Worm (Caenorhabditis elegans) whole organism, L3 larva: Measurements from ENCODE around the gene Y102A5C.2.

Experiments used
- R02D3.7 ChIP-seq: fragments of 150-350 bp; optimal IDR thresholded peaks from 2 replicates; lab custom pipeline; 2014; ENCODE audit warnings: missing biosample characterization, missing genetic modification characterization
- ZK546.5 ChIP-seq: sonication (generic microtip); optimal IDR thresholded peaks from 2 replicates; lab custom pipeline; 2017; ENCODE audit warnings: missing biosample characterization, missing genetic modification characterization
- aly-2 ChIP-seq: fragments of 150-350 bp; optimal IDR thresholded peaks from 2 replicates; lab custom pipeline; 2014; ENCODE audit warnings: missing biosample characterization, missing genetic modification characterization
- ama-1 ChIP-seq: fragments of 150-350 bp; optimal IDR thresholded peaks from 2 replicates; lab custom pipeline; 2018
- ceh-16 ChIP-seq: sonication (generic microtip); optimal IDR thresholded peaks from 2 replicates; lab custom pipeline; 2017; ENCODE audit warnings: missing biosample characterization, missing genetic modification characterization
- ceh-28 ChIP-seq: fragments of 150-350 bp; optimal IDR thresholded peaks from 2 replicates; lab custom pipeline; 2014; ENCODE audit warnings: missing biosample characterization, missing genetic modification reagents, missing genetic modification characterization
- ceh-82 ChIP-seq: fragments of 150-350 bp; optimal IDR thresholded peaks from 2 replicates; lab custom pipeline; 2014; ENCODE audit warnings: missing biosample characterization, missing genetic modification characterization
- daf-12 ChIP-seq: fragments of 150-350 bp; optimal IDR thresholded peaks from 2 replicates; lab custom pipeline; 2014; ENCODE audit warnings: missing biosample characterization, missing genetic modification reagents, missing genetic modification characterization
- egl-5 ChIP-seq: fragments of 150-350 bp; optimal IDR thresholded peaks from 2 replicates; lab custom pipeline; 2017; ENCODE audit warnings: missing biosample characterization, missing genetic modification reagents, missing genetic modification characterization, inconsistent platforms
- elt-2 ChIP-seq: sonication (generic microtip); optimal IDR thresholded peaks from 2 replicates; lab custom pipeline; 2016; ENCODE audit warnings: missing genetic modification reagents, mild to moderate bottlenecking, missing genetic modification characterization, missing compliant biosample characterization
- elt-3 ChIP-seq, 3 experiments: fragments of 150-350 bp in 1 of 3; sonication (generic microtip) in 2 of 3; optimal IDR thresholded peaks; 2 replicates in 2 of 3; 4 replicates in 1 of 3; lab custom pipeline; 2014 to 2017; ENCODE audit warnings: missing biosample characterization in 3 of 3, missing genetic modification characterization in 3 of 3
- fkh-10 ChIP-seq: sonication (generic microtip); optimal IDR thresholded peaks from 2 replicates; lab custom pipeline; 2017; ENCODE audit warnings: missing biosample characterization, missing genetic modification reagents, missing genetic modification characterization
- fkh-2 ChIP-seq: fragments of 150-350 bp; optimal IDR thresholded peaks from 2 replicates; lab custom pipeline; 2014; ENCODE audit warnings: missing biosample characterization, missing genetic modification reagents, missing genetic modification characterization
- fos-1 ChIP-seq: fragments of 150-350 bp; optimal IDR thresholded peaks from 2 replicates; lab custom pipeline; 2014; ENCODE audit warnings: missing biosample characterization, missing genetic modification characterization
- hmg-11 ChIP-seq: sonication (generic microtip); optimal IDR thresholded peaks from 2 replicates; lab custom pipeline; 2016; ENCODE audit warnings: missing genetic modification characterization, missing compliant biosample characterization
- lsy-12 ChIP-seq: sonication (generic microtip); optimal IDR thresholded peaks from 2 replicates; lab custom pipeline; 2016; ENCODE audit warnings: mild to moderate bottlenecking, missing genetic modification characterization, missing compliant biosample characterization
- mdl-1 ChIP-seq: fragments of 150-350 bp; optimal IDR thresholded peaks from 2 replicates; lab custom pipeline; 2014; ENCODE audit warnings: missing biosample characterization, missing genetic modification characterization
- nfya-1 ChIP-seq: sonication (generic microtip); optimal IDR thresholded peaks from 2 replicates; lab custom pipeline; 2017; ENCODE audit warnings: missing genetic modification characterization, mild to moderate bottlenecking, missing compliant biosample characterization, antibody characterized with exemption, moderate library complexity; ENCODE audit not compliant: insufficient read depth
- nhr-12 ChIP-seq: fragments of 150-350 bp; optimal IDR thresholded peaks from 2 replicates; lab custom pipeline; 2014; ENCODE audit warnings: missing biosample characterization, missing genetic modification characterization
- nhr-23 ChIP-seq: fragments of 150-350 bp; optimal IDR thresholded peaks from 2 replicates; lab custom pipeline; 2014; ENCODE audit warnings: missing biosample characterization, missing genetic modification reagents, missing genetic modification characterization
- nhr-237 ChIP-seq: fragments of 150-350 bp; optimal IDR thresholded peaks from 2 replicates; lab custom pipeline; 2014; ENCODE audit warnings: missing biosample characterization, missing genetic modification characterization
- nhr-25 ChIP-seq: sonication (generic microtip); optimal IDR thresholded peaks from 2 replicates; lab custom pipeline; 2017; ENCODE audit warnings: missing biosample characterization, missing genetic modification characterization
- nhr-67 ChIP-seq: fragments of 150-350 bp; optimal IDR thresholded peaks from 2 replicates; lab custom pipeline; 2014; ENCODE audit warnings: missing biosample characterization, missing genetic modification characterization
- nhr-76 ChIP-seq: fragments of 150-350 bp; sonication (generic microtip); optimal IDR thresholded peaks from 5 replicates; lab custom pipeline; 2014; ENCODE audit warnings: missing biosample characterization, missing genetic modification characterization
- nhr-77 ChIP-seq: fragments of 150-350 bp; optimal IDR thresholded peaks from 2 replicates; lab custom pipeline; 2014; ENCODE audit warnings: missing biosample characterization, missing genetic modification characterization
- pha-4 ChIP-seq: fragments of 150-350 bp; optimal IDR thresholded peaks from 2 replicates; lab custom pipeline; 2014; ENCODE audit warnings: missing biosample characterization, missing genetic modification reagents, missing genetic modification characterization
- tbx-2 ChIP-seq: sonication (generic microtip); optimal IDR thresholded peaks from 2 replicates; lab custom pipeline; 2016; ENCODE audit warnings: mild to moderate bottlenecking, missing genetic modification characterization, missing compliant biosample characterization
- ztf-4 ChIP-seq: fragments of 150-350 bp; optimal IDR thresholded peaks from 2 replicates; lab custom pipeline; 2014; ENCODE audit warnings: missing biosample characterization, missing genetic modification characterization

The Y102A5C.2 gene

DNA sequence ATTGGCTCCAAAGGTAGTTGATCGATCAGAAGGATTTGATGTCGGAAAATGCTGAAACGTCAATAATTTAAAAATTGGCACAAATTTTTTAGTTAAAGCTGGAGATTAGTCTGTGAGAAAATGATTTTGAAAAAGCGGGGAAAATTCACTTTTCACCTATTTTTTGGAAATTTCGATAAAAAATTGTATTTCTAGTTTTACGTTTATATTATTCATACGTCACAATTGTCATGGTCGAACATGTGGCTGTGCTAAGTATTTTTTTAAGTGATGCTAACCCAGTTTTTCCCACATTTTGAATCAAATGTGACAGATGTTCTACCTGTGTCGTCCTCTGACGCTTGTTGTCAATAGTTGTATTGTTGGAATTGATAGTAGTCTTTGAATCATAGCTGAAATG, 39.0 kb upstream of the Y102A5C.2 start:
- TF ChIP-seq fkh-10 (no peak), aly-2 (tag; lab: Kevin White, UChicago) (no peak), nhr-23 (tag; lab: Kevin White, UChicago) (no peak), nhr-77 (tag; lab: Kevin White, UChicago) (no peak), egl-5 (tag; lab: Kevin White, UChicago) (no peak), pha-4 (tag; lab: Kevin White, UChicago) (no peak), nfya-1 (tag; lab: Kevin White, UChicago) (no peak), daf-12 (tag; lab: Kevin White, UChicago) (no peak), ceh-28 (tag; lab: Kevin White, UChicago) (no peak), nhr-237 (tag; lab: Kevin White, UChicago) (no peak), ceh-82 (tag; lab: Kevin White, UChicago) (no peak)

DNA sequence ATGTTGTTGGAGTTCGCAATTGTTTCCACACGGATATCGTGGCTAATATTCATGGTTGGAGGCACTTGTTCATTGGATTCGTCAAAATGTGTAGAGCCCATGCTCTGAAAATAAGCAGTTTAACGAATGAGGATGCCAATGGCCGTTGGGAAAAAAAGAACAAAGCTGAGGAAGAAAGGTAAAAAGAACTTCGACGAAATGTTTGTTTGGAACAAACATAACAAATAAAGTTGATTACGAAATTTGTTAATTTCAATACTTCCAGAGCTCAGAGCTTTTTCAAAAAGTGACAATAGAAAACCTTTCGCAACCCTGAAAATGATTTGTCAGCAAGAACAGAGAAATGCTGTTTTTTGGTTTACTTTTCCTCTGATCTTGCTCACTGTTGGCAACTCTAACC, 38.5 kb upstream of the Y102A5C.2 start, which contains the start of gene F09C6.3:
Gene F09C6.3 (minus strand): TSS at position 101 of the 400 bp plus-strand sequence.
- TF ChIP-seq elt-3 (tag; optimal IDR thresholded peaks at IDR 0.05; lab: Kevin White, UChicago) (no peak), nhr-12 (tag; lab: Kevin White, UChicago) (no peak), lsy-12 (tag; lab: Kevin White, UChicago) (no peak), fkh-2 (tag; lab: Kevin White, UChicago) (no peak)

ce11 chrV:16880679-16881078, 37.9 kb upstream of the Y102A5C.2 start, which contains the start of gene F09C6.14:
F09C6.14 (plus strand) TSS chrV:16880979.
- TF ChIP-seq ceh-16 (no peak), fkh-10 (no peak), mdl-1 (tag; lab: Kevin White, UChicago) (no peak)

- TF ChIP-seq pha-4 (tag; lab: Kevin White, UChicago) (peak; percentile 95), R02D3.7 (tag; lab: Kevin White, UChicago) (no peak)
Measured at ce11 chrV:16882260-16882918, 36.1 kb upstream of the Y102A5C.2 start, which contains the start of the genes F09C6.11 and F09C6.12. F09C6.11 (minus strand) TSS chrV:16882310. F09C6.12 (plus strand) TSS chrV:16882868.

DNA sequence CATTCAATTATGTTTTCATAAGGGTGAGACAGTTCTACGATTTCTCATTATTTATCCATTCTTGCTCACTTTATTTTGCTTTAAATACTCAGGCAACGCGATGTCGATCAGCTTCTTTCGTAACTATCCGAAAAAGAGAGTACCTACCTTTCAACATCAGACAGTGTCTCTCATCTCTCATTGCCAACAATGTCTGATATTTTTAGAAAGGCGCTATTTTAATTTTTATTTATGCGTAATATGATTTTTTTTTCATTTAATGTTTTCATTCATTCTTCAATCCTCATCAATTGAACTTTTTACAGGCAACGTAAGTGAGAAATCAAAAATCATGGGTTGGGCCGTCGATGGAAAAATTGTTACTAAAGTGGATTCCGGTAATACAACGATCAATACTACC, 33.8 kb upstream of the Y102A5C.2 start, which contains the start of gene F09C6.13:
Gene F09C6.13 (plus strand): TSS at position 301 of the 400 bp plus-strand sequence.
- TF ChIP-seq nhr-67 (tag; lab: Kevin White, UChicago), result no peak
- no peak for TF ChIP-seq nhr-25 (tag; lab: Kevin White, UChicago)
- TF ChIP-seq fos-1 (tag; lab: Kevin White, UChicago), result no peak
- no peak for TF ChIP-seq ztf-4 (tag; lab: Kevin White, UChicago)
- TF ChIP-seq mdl-1 (tag; lab: Kevin White, UChicago), result no peak
- TF ChIP-seq hmg-11, result no peak
- TF ChIP-seq ceh-28 (tag; lab: Kevin White, UChicago), result no peak
- TF ChIP-seq ZK546.5 (tag; lab: Kevin White, UChicago), result no peak
- no peak for TF ChIP-seq fkh-2 (tag; lab: Kevin White, UChicago)

DNA sequence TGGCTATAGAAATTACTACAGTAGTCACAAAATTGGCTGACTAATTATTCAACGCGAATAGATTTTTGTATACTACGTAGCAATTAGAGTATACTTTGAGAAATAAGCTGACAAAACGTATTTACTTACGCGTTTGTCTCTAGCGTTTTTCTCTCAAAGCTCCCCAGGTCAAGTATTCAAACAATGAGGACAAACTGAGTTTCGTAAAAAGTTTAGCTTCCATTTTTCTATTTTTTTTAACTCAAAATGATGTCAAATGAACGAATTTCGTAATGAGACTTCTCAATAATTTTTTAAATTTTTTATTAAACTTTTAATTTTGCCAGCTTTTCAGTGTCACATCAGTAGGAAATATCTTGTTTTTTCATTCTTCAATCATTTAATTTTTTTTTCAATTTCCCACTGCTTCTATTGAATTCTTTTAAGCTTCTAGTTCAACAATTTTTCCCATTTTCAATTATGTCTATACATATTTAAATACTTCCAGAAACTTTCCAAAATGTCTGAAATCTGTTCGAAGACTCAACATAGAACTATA, 29.7 kb upstream of the Y102A5C.2 start, which contains the start of the genes ifas-2 and fbxa-44:
Gene ifas-2 (minus strand): TSS at position 101 of the 538 bp plus-strand sequence.
Gene fbxa-44 (plus strand): TSS at position 488 of the 538 bp plus-strand sequence.
- no peak for TF ChIP-seq nhr-76
- TF ChIP-seq daf-12 (tag; lab: Kevin White, UChicago), result no peak
- TF ChIP-seq mdl-1 (tag; lab: Kevin White, UChicago), result no peak
- no peak for TF ChIP-seq ama-1
- no peak for TF ChIP-seq elt-2 (tag; lab: Kevin White, UChicago)
- TF ChIP-seq nhr-237 (tag; lab: Kevin White, UChicago), result no peak
- no peak for TF ChIP-seq ZK546.5 (tag; lab: Kevin White, UChicago)
- TF ChIP-seq nhr-12 (tag; lab: Kevin White, UChicago), result no peak
- TF ChIP-seq tbx-2, result no peak
